Worm (Caenorhabditis elegans): ENCODE measurements around the gene twk-18.
A peak's percentile ranks its signal among the peaks of the same experiment; 100 is the strongest.

The twk-18 gene

ce11 chrX:8952007-8952406, 35.9 kb upstream of the twk-18 start:
- TF ChIP-seq skn-1 (tag; optimal IDR thresholded peaks at IDR 0.05) (no peak), F13H6.1 (tag; optimal IDR thresholded peaks at IDR 0.05) (peak; percentile 6), ztf-1 (GFP tag; conservative IDR thresholded peaks at IDR 0.05) (no peak), alr-1 (tag; optimal IDR thresholded peaks at IDR 0.05) (no peak), C34F6.9 (tag; optimal IDR thresholded peaks at IDR 0.05) (no peak), mab-5 (tag; optimal IDR thresholded peaks at IDR 0.05) (no peak), egl-27 (tag; optimal IDR thresholded peaks at IDR 0.05) (no peak), lin-13 (GFP tag; optimal IDR thresholded peaks at IDR 0.05) (no peak), nhr-23 (tag; optimal IDR thresholded peaks at IDR 0.05) (no peak), zag-1 (tag; optimal IDR thresholded peaks at IDR 0.05) (no peak), nhr-6 (tag; optimal IDR thresholded peaks at IDR 0.05) (no peak), ama-1 (optimal IDR thresholded peaks at IDR 0.05) (no peak), lin-11 (tag; optimal IDR thresholded peaks at IDR 0.05) (no peak), ceh-82 (tag; optimal IDR thresholded peaks at IDR 0.05) (no peak), snpc-4 (tag; optimal IDR thresholded peaks at IDR 0.05) (peak; percentile 8), dmd-4 (tag; optimal IDR thresholded peaks at IDR 0.05) (no peak), lsy-2 (tag; optimal IDR thresholded peaks at IDR 0.05) (peak in 1 of 2 experiments; percentile 15), nhr-237 (tag; optimal IDR thresholded peaks at IDR 0.05) (no peak), nhr-10 (tag; optimal IDR thresholded peaks at IDR 0.05) (no peak), unc-55 (GFP tag; optimal IDR thresholded peaks at IDR 0.05) (peak; percentile 47), elt-1 (tag; optimal IDR thresholded peaks at IDR 0.05) (no peak), Y55F3AM.14 (GFP tag; optimal IDR thresholded peaks at IDR 0.05) (peak; percentile 18)

ce11 chrX:8953011-8953410, 34.9 kb upstream of the twk-18 start:
- no peak for TF ChIP-seq F13H6.1 (tag; optimal IDR thresholded peaks at IDR 0.05)
- no peak for TF ChIP-seq nhr-237 (tag; optimal IDR thresholded peaks at IDR 0.05)
- no peak for TF ChIP-seq C34F6.9 (tag; optimal IDR thresholded peaks at IDR 0.05)
- TF ChIP-seq nhr-77 (tag; optimal IDR thresholded peaks at IDR 0.05) = no peak

DNA sequence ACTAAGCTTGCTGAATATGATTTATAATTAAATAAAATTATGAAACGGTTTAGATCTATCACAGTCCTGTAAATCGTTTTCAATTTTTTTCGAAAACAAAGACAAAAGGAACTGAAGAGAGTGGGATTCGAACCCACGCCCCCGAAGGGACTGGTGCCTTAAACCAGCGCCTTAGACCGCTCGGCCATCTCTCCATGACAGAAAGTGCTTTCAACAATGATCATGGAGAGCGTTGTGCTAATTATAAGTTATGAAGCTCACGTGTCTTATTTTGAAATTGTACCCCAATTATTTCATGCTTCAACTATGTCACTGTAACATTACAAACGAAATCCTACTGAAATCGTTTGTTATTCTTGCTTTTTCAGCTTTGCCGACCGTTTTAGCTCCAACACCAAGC, 32.1 kb upstream of the twk-18 start:
- TF ChIP-seq lsy-2 (tag; optimal IDR thresholded peaks at IDR 0.05) = no peak
- no peak for TF ChIP-seq mdl-1 (tag; optimal IDR thresholded peaks at IDR 0.05)
- TF ChIP-seq C34F6.9 (tag; optimal IDR thresholded peaks at IDR 0.05) = no peak
- no peak for TF ChIP-seq nhr-77 (tag; optimal IDR thresholded peaks at IDR 0.05)
- no peak for TF ChIP-seq nhr-10 (tag; optimal IDR thresholded peaks at IDR 0.05)
- no peak for TF ChIP-seq nhr-12 (tag; optimal IDR thresholded peaks at IDR 0.05)
- TF ChIP-seq lin-13 (GFP tag; optimal IDR thresholded peaks at IDR 0.05) = no peak
- no peak for TF ChIP-seq zag-1 (tag; optimal IDR thresholded peaks at IDR 0.05)
- no peak for TF ChIP-seq mbf-1 (tag; optimal IDR thresholded peaks at IDR 0.05)
- TF ChIP-seq elt-3 (tag; optimal IDR thresholded peaks at IDR 0.05) = no peak
- no peak for TF ChIP-seq peb-1 (tag; optimal IDR thresholded peaks at IDR 0.05)
- no peak for TF ChIP-seq nhr-237 (tag; optimal IDR thresholded peaks at IDR 0.05)

ce11 chrX:8957974-8958373, 30.0 kb upstream of the twk-18 start:
- no peak for TF ChIP-seq nhr-23 (tag; optimal IDR thresholded peaks at IDR 0.05)
- TF ChIP-seq sma-9 (GFP tag; optimal IDR thresholded peaks at IDR 0.05) = peak; percentile 5
- no peak for TF ChIP-seq sma-9 (tag; optimal IDR thresholded peaks at IDR 0.05)

- TF ChIP-seq dmd-4 (tag; optimal IDR thresholded peaks at IDR 0.05) (peak; percentile 24), ceh-82 (tag; optimal IDR thresholded peaks at IDR 0.05) (no peak), lin-39 (tag; optimal IDR thresholded peaks at IDR 0.05) (no peak), mbf-1 (tag; optimal IDR thresholded peaks at IDR 0.05) (no peak), nhr-21 (tag; optimal IDR thresholded peaks at IDR 0.05) (no peak)
Observed at ce11 chrX:8961120-8961834, 26.7 kb upstream of the twk-18 start, which contains the start of gene aexr-3. Gene aexr-3, minus strand, starts transcription at chrX:8961170.

ce11 chrX:8963469-8963868, 24.5 kb upstream of the twk-18 start:
- TF ChIP-seq crh-2 (tag; optimal IDR thresholded peaks at IDR 0.05) (no peak), unc-55 (GFP tag; optimal IDR thresholded peaks at IDR 0.05) (no peak), nhr-129 (tag; optimal IDR thresholded peaks at IDR 0.05) (no peak), mdl-1 (tag; optimal IDR thresholded peaks at IDR 0.05) (no peak), nhr-10 (tag; optimal IDR thresholded peaks at IDR 0.05) (no peak), peb-1 (tag; optimal IDR thresholded peaks at IDR 0.05) (no peak), dmd-4 (tag; optimal IDR thresholded peaks at IDR 0.05) (no peak)
